Fruit fly (Drosophila melanogaster) whole organism, embryonic: Measurements from ENCODE around the gene Zaf1.

Experiments used
- BEAF-32 ChIP-seq: fragments of 200-800 bp; sonication (Bioruptor generic); optimal IDR thresholded peaks from 3 replicates; lab custom pipeline; 2017; ENCODE audit warnings: missing biosample characterization, missing genetic modification characterization, mild to moderate bottlenecking, moderate library complexity, missing genetic modification reagents
- CG10321 ChIP-seq: fragments of 200-800 bp; sonication (Bioruptor generic); IDR thresholded peaks from 2 replicates; pipeline ENCODE4 v1.3.6; 2022; ENCODE audit warnings: missing biosample characterization, missing genetic modification characterization
- CG12299 ChIP-seq: fragments of 200-800 bp; sonication (Bioruptor generic); optimal IDR thresholded peaks from 2 replicates; lab custom pipeline; 2018; ENCODE audit warnings: missing biosample characterization, mild to moderate bottlenecking, missing genetic modification characterization
- CG12744 ChIP-seq: fragments of 200-800 bp; sonication (Bioruptor generic); optimal IDR thresholded peaks from 2 replicates; lab custom pipeline; 2016; ENCODE audit warnings: missing biosample characterization, missing genetic modification characterization
- CG13123 ChIP-seq: fragments of 200-800 bp; sonication (Bioruptor generic); optimal IDR thresholded peaks from 2 replicates; lab custom pipeline; 2016; ENCODE audit warnings: missing biosample characterization, missing genetic modification characterization
- CG15073 ChIP-seq: fragments of 200-800 bp; sonication (Bioruptor generic); optimal IDR thresholded peaks from 2 replicates; lab custom pipeline; 2016; ENCODE audit warnings: missing biosample characterization, missing genetic modification characterization
- CG16813 ChIP-seq: fragments of 200-800 bp; sonication (Bioruptor generic); IDR thresholded peaks from 3 replicates; pipeline ENCODE4 v1.3.6; 2022; ENCODE audit warnings: missing biosample characterization, missing genetic modification characterization; ENCODE audit not compliant: partially characterized antibody
- CG18619 ChIP-seq: fragments of 200-800 bp; sonication (Bioruptor generic); optimal IDR thresholded peaks from 3 replicates; lab custom pipeline; 2017; ENCODE audit warnings: missing biosample characterization, mild to moderate bottlenecking, missing genetic modification characterization
- CG18764 ChIP-seq: fragments of 200-800 bp; sonication (Bioruptor generic); optimal IDR thresholded peaks from 3 replicates; lab custom pipeline; 2016; ENCODE audit warnings: missing biosample characterization, missing genetic modification characterization
- CG2129 ChIP-seq: fragments of 200-800 bp; sonication (Bioruptor generic); IDR thresholded peaks from 2 replicates; pipeline ENCODE4 v1.3.6; 2022; ENCODE audit warnings: missing biosample characterization, missing genetic modification characterization; ENCODE audit not compliant: partially characterized antibody
- CG2712 ChIP-seq: fragments of 200-800 bp; optimal IDR thresholded peaks from 3 replicates; lab custom pipeline; 2019; ENCODE audit warnings: missing biosample characterization, mild to moderate bottlenecking, missing genetic modification characterization, moderate library complexity
- CG31441 ChIP-seq: fragments of 200-800 bp; sonication (Bioruptor generic); IDR thresholded peaks from 2 replicates; pipeline ENCODE4 v1.3.6; 2022; ENCODE audit warnings: missing biosample characterization, missing genetic modification characterization
- CG32767 ChIP-seq: fragments of 200-800 bp; sonication (Bioruptor generic); IDR thresholded peaks from 2 replicates; pipeline ENCODE4 v1.3.6; 2022; ENCODE audit warnings: missing biosample characterization, missing genetic modification characterization
- CG34422 ChIP-seq: fragments of 200-800 bp; sonication (Bioruptor generic); IDR thresholded peaks from 3 replicates; pipeline ENCODE4 v1.3.6; 2022; ENCODE audit warnings: missing biosample characterization, missing genetic modification characterization
- CG3726 ChIP-seq: fragments of 200-800 bp; sonication (Bioruptor generic); IDR thresholded peaks from 3 replicates; pipeline ENCODE4, ENCODE4 v1.3.6; 2022; ENCODE audit warnings: missing biosample characterization, missing genetic modification characterization
- CG4328 ChIP-seq: fragments of 200-800 bp; sonication (Bioruptor generic); optimal IDR thresholded peaks from 3 replicates; lab custom pipeline; 2017; ENCODE audit warnings: missing biosample characterization, missing genetic modification reagents, missing genetic modification characterization
- CG4360 ChIP-seq: fragments of 200-800 bp; sonication (Bioruptor generic); IDR thresholded peaks from 2 replicates; pipeline ENCODE4 v1.3.6; 2022; ENCODE audit warnings: missing biosample characterization, missing genetic modification characterization
- CG8478 ChIP-seq: fragments of >200 bp; optimal IDR thresholded peaks from 2 replicates; lab custom pipeline; 2018
- CG9437 ChIP-seq: fragments of 200-800 bp; sonication (Bioruptor generic); optimal IDR thresholded peaks from 2 replicates; lab custom pipeline; 2018; ENCODE audit warnings: missing biosample characterization, mild to moderate bottlenecking, missing genetic modification characterization
- Camta ChIP-seq: fragments of 200-800 bp; sonication (Bioruptor generic); optimal IDR thresholded peaks from 2 replicates; lab custom pipeline; 2016; ENCODE audit warnings: missing biosample characterization, missing genetic modification characterization
- D19A ChIP-seq: fragments of 200-800 bp; optimal IDR thresholded peaks from 3 replicates; lab custom pipeline; 2019; ENCODE audit warnings: missing biosample characterization, mild to moderate bottlenecking, missing genetic modification characterization, moderate library complexity
- E2f1 ChIP-seq: fragments of 200-800 bp; sonication (Bioruptor generic); IDR thresholded peaks from 2 replicates; pipeline ENCODE4 v1.3.6; 2022; ENCODE audit warnings: missing biosample characterization, missing genetic modification characterization
- Fer1 ChIP-seq: fragments of 200-800 bp; sonication (Bioruptor generic); optimal IDR thresholded peaks from 2 replicates; lab custom pipeline; 2017; ENCODE audit warnings: missing biosample characterization, mild to moderate bottlenecking, missing genetic modification characterization
- HmgD ChIP-seq: fragments of 200-800 bp; sonication (Bioruptor generic); optimal IDR thresholded peaks from 3 replicates; lab custom pipeline; 2016; ENCODE audit warnings: missing biosample characterization, missing genetic modification characterization
- Hr51 ChIP-seq, 2 experiments: fragments of 200-800 bp; sonication (Bioruptor generic); optimal IDR thresholded peaks; 2 replicates in 1 of 2; 3 replicates in 1 of 2; lab custom pipeline; 2016 to 2018; ENCODE audit warnings: missing biosample characterization in 2 of 2, missing genetic modification characterization in 2 of 2, mild to moderate bottlenecking in 1 of 2, moderate library complexity in 1 of 2
- MESR4 ChIP-seq: fragments of 200-800 bp; sonication (Bioruptor generic); optimal IDR thresholded peaks from 2 replicates; lab custom pipeline; 2018; ENCODE audit warnings: missing biosample characterization, mild to moderate bottlenecking, missing genetic modification characterization, moderate library complexity
- Neu2 ChIP-seq: fragments of 200-800 bp; sonication (Bioruptor generic); optimal IDR thresholded peaks from 3 replicates; lab custom pipeline; 2016; ENCODE audit warnings: missing biosample characterization, missing genetic modification characterization, borderline replicate concordance
- NfI ChIP-seq: fragments of 200-800 bp; sonication (Bioruptor generic); optimal IDR thresholded peaks from 3 replicates; lab custom pipeline; 2018; ENCODE audit warnings: missing biosample characterization, mild to moderate bottlenecking, missing genetic modification characterization, moderate library complexity
- Oaz ChIP-seq: fragments of 200-800 bp; sonication (Bioruptor generic); IDR thresholded peaks from 2 replicates; pipeline ENCODE4 v1.3.6; 2022; ENCODE audit warnings: missing biosample characterization, missing genetic modification characterization
- Ptx1 ChIP-seq: fragments of 200-800 bp; sonication (Bioruptor generic); IDR thresholded peaks from 2 replicates; pipeline ENCODE4 v1.3.6; 2022; ENCODE audit warnings: missing biosample characterization, missing genetic modification characterization
- Sin3A ChIP-seq: fragments of >200 bp; optimal IDR thresholded peaks from 2 replicates; lab custom pipeline; 2018
- Spps ChIP-seq: fragments of 200-800 bp; sonication (Bioruptor generic); optimal IDR thresholded peaks from 2 replicates; lab custom pipeline; 2018; ENCODE audit warnings: missing biosample characterization, mild to moderate bottlenecking, missing genetic modification characterization
- YL-1 ChIP-seq: fragments of 200-800 bp; sonication (Bioruptor generic); optimal IDR thresholded peaks from 3 replicates; lab custom pipeline; 2017; ENCODE audit warnings: missing biosample characterization, mild to moderate bottlenecking, missing genetic modification characterization
- ase ChIP-seq: fragments of 200-800 bp; sonication (Bioruptor generic); IDR thresholded peaks from 3 replicates; pipeline ENCODE4 v1.3.6; 2022; ENCODE audit warnings: missing biosample characterization, missing genetic modification characterization
- bowl ChIP-seq: fragments of 200-800 bp; sonication (Bioruptor generic); IDR thresholded peaks from 2 replicates; pipeline ENCODE4 v1.3.6; 2022; ENCODE audit warnings: missing biosample characterization, missing genetic modification characterization
- btn ChIP-seq: fragments of 200-800 bp; sonication (Bioruptor generic); optimal IDR thresholded peaks from 2 replicates; lab custom pipeline; 2016; ENCODE audit warnings: missing biosample characterization, missing genetic modification characterization
- dm ChIP-seq: fragments of 200-800 bp; sonication (Bioruptor generic); optimal IDR thresholded peaks from 3 replicates; lab custom pipeline; 2016; ENCODE audit warnings: missing biosample characterization, missing genetic modification characterization
- dmrt11E ChIP-seq: fragments of 200-800 bp; sonication (Bioruptor generic); optimal IDR thresholded peaks from 3 replicates; lab custom pipeline; 2018; ENCODE audit warnings: missing biosample characterization, mild to moderate bottlenecking, missing genetic modification characterization, moderate library complexity
- en ChIP-seq: fragments of 200-800 bp; sonication (Bioruptor generic); optimal IDR thresholded peaks from 2 replicates; lab custom pipeline; 2016; ENCODE audit warnings: missing biosample characterization, missing genetic modification characterization
- esg ChIP-seq: fragments of 200-800 bp; sonication (Bioruptor generic); conservative IDR thresholded peaks from 2 replicates; pipeline ENCODE4 v1.3.6; 2022; ENCODE audit warnings: missing biosample characterization, missing genetic modification characterization
- fd102C ChIP-seq: fragments of 200-800 bp; sonication (Bioruptor generic); optimal IDR thresholded peaks from 2 replicates; lab custom pipeline; 2018; ENCODE audit warnings: missing biosample characterization, mild to moderate bottlenecking, missing genetic modification characterization, moderate library complexity
- gce ChIP-seq: fragments of 200-800 bp; sonication (Bioruptor generic); IDR thresholded peaks from 3 replicates; pipeline ENCODE4 v1.3.6; 2022; ENCODE audit warnings: missing biosample characterization, missing genetic modification characterization
- gfzf ChIP-seq: fragments of 200-800 bp; sonication (Bioruptor generic); optimal IDR thresholded peaks from 2 replicates; lab custom pipeline; 2016; ENCODE audit warnings: missing biosample characterization, mild to moderate bottlenecking, missing genetic modification characterization, moderate library complexity
- gt ChIP-seq: fragments of 200-800 bp; sonication (Bioruptor generic); IDR thresholded peaks from 2 replicates; pipeline ENCODE4 v1.3.6; 2022; ENCODE audit warnings: missing biosample characterization, missing genetic modification characterization
- hb ChIP-seq: fragments of 200-800 bp; sonication (Bioruptor generic); IDR thresholded peaks from 3 replicates; pipeline ENCODE4 v1.3.6; 2022; ENCODE audit warnings: missing biosample characterization, missing genetic modification characterization; ENCODE audit not compliant: partially characterized antibody
- jigr1 ChIP-seq: fragments of 200-800 bp; sonication (Bioruptor generic); IDR thresholded peaks from 3 replicates; pipeline ENCODE4 v1.3.6; 2022; ENCODE audit warnings: missing biosample characterization, missing genetic modification characterization
- kah ChIP-seq: fragments of 200-800 bp; sonication (Bioruptor generic); optimal IDR thresholded peaks from 2 replicates; lab custom pipeline; 2018; ENCODE audit warnings: missing biosample characterization, mild to moderate bottlenecking, missing genetic modification characterization
- pfk ChIP-seq: fragments of 200-800 bp; sonication (Bioruptor generic); optimal IDR thresholded peaks from 2 replicates; lab custom pipeline; 2018; ENCODE audit warnings: missing biosample characterization, mild to moderate bottlenecking, missing genetic modification characterization, moderate library complexity
- slou ChIP-seq: fragments of 200-800 bp; sonication (Bioruptor generic); optimal IDR thresholded peaks from 3 replicates; lab custom pipeline; 2016; ENCODE audit warnings: missing biosample characterization, missing genetic modification characterization
- sna ChIP-seq: fragments of 200-800 bp; sonication (Bioruptor generic); IDR thresholded peaks from 2 replicates; pipeline ENCODE4 v1.3.6; 2022; ENCODE audit warnings: missing biosample characterization, missing genetic modification characterization; ENCODE audit not compliant: partially characterized antibody
- sr ChIP-seq: fragments of 200-800 bp; sonication (Bioruptor generic); IDR thresholded peaks from 3 replicates; pipeline ENCODE4 v1.3.6; 2022; ENCODE audit warnings: missing biosample characterization, missing genetic modification characterization
- stc ChIP-seq: fragments of 200-800 bp; sonication (Bioruptor generic); IDR thresholded peaks from 2 replicates; pipeline ENCODE4 v1.3.6; 2022; ENCODE audit warnings: missing biosample characterization, missing genetic modification characterization
- ttk ChIP-seq: fragments of 200-800 bp; sonication (Bioruptor generic); IDR thresholded peaks from 2 replicates; pipeline ENCODE4 v2.1.2; 2022; ENCODE audit warnings: missing biosample characterization, missing genetic modification characterization

The Zaf1 gene

DNA sequence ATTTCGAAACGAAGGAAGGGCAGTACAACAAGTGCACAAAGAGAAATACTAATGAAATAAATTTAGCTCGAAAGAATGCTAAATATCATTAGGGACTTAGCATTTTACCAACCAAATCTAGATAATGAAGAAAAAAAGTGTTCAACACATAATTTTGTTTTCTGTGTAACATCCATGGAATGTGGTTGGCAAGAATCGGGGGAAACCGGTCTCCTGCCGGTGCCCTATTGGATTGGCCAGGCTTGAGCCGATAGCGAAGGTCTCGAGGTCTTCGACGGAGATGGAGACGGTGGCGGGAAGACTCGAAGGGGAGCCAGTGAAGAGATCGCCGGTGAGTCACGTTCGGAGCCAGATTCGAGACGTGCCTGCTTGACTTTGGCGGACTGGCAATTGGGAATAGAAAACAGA is 32.3 kb upstream of the Zaf1 start (continued):
- TF ChIP-seq NfI (GFP tag; lab: Kevin White, UChicago): peak; percentile 27
- TF ChIP-seq stc (GFP tag; lab: Robert Waterston, UW): no peak
- no peak for TF ChIP-seq CG3726 (GFP tag; lab: Robert Waterston, UW)
- no peak for TF ChIP-seq ttk
- TF ChIP-seq CG32767: no peak
- TF ChIP-seq ase: no peak
- no peak for TF ChIP-seq CG2129 (GFP tag; lab: Robert Waterston, UW)
- TF ChIP-seq hb (GFP tag; lab: Robert Waterston, UW): no peak
- TF ChIP-seq Oaz (GFP tag; lab: Robert Waterston, UW): no peak
- no peak for TF ChIP-seq Hr51 (GFP tag; optimal IDR thresholded peaks at IDR 0.05; lab: Kevin White, UChicago)
- no peak for TF ChIP-seq CG4328 (GFP tag; lab: Kevin White, UChicago)
- TF ChIP-seq MESR4 (GFP tag; lab: Kevin White, UChicago): no peak
- TF ChIP-seq Camta (GFP tag; lab: Kevin White, UChicago): peak; percentile 5
- no peak for TF ChIP-seq pfk (GFP tag; lab: Kevin White, UChicago)
- no peak for TF ChIP-seq sr
- peak; percentile 14; the same call in 1 of the 2 replicates for TF ChIP-seq CG31441 (GFP tag; lab: Robert Waterston, UW)
- no peak for TF ChIP-seq sna (GFP tag; lab: Robert Waterston, UW)
- no peak for TF ChIP-seq CG13123 (GFP tag; lab: Kevin White, UChicago)
- no peak for TF ChIP-seq CG10321 (GFP tag; lab: Robert Waterston, UW)
- TF ChIP-seq CG15073: no peak
- TF ChIP-seq HmgD (GFP tag; lab: Kevin White, UChicago): no peak
- no peak for TF ChIP-seq YL-1 (GFP tag; lab: Kevin White, UChicago)
- TF ChIP-seq CG16813 (GFP tag; lab: Robert Waterston, UW): no peak
- no peak for TF ChIP-seq CG12744
- TF ChIP-seq fd102C (GFP tag; lab: Kevin White, UChicago): no peak
- no peak for TF ChIP-seq en (GFP tag; lab: Kevin White, UChicago)
- TF ChIP-seq gfzf: no peak
- TF ChIP-seq dm (GFP tag; lab: Kevin White, UChicago): no peak
- no peak for TF ChIP-seq esg
- peak; percentile 10 for TF ChIP-seq D19A (tag; lab: Kevin White, UChicago)
- no peak for TF ChIP-seq BEAF-32 (GFP tag; lab: Kevin White, UChicago)
- peak; percentile 73 for TF ChIP-seq CG2712 (tag; lab: Kevin White, UChicago)
- TF ChIP-seq Ptx1: 0 out of 2 replicates have a peak, but pooled peaks have one; percentile 17
- TF ChIP-seq bowl (GFP tag; lab: Robert Waterston, UW): no peak
- no peak for TF ChIP-seq kah (GFP tag; lab: Kevin White, UChicago)
- TF ChIP-seq jigr1 (GFP tag; lab: Robert Waterston, UW): no peak
- TF ChIP-seq Fer1 (GFP tag; lab: Kevin White, UChicago): no peak
- no peak for TF ChIP-seq CG9437 (GFP tag; lab: Kevin White, UChicago)
- no peak for TF ChIP-seq CG4360 (GFP tag; lab: Robert Waterston, UW)
- TF ChIP-seq CG8478: no peak
- no peak for TF ChIP-seq CG34422 (GFP tag; lab: Robert Waterston, UW)
- peak; percentile 7 for TF ChIP-seq Spps (tag; lab: Kevin White, UChicago)
- TF ChIP-seq CG18764 (GFP tag; lab: Kevin White, UChicago): no peak
- TF ChIP-seq dmrt11E: peak; percentile 45
- no peak for TF ChIP-seq slou (GFP tag; lab: Kevin White, UChicago)
- no peak for TF ChIP-seq Neu2
- peak; percentile 33; the same call in 1 of the 2 replicates for TF ChIP-seq E2f1 (GFP tag; lab: Robert Waterston, UW)
- TF ChIP-seq Sin3A (lab: Kevin White, UChicago): no peak
- TF ChIP-seq CG18619: no peak
- TF ChIP-seq gce (GFP tag; lab: Robert Waterston, UW): no peak
- no peak for TF ChIP-seq btn
- TF ChIP-seq CG12299 (tag; lab: Kevin White, UChicago): no peak
- TF ChIP-seq gt (GFP tag; lab: Robert Waterston, UW): no peak
